Fruit fly (Drosophila melanogaster) whole organism, pupa: ENCODE results near the gene Past1.

Experiments used
- CG12605 ChIP-seq: fragments of 200-800 bp; sonication (Bioruptor generic); IDR thresholded peaks from 2 replicates; pipeline ENCODE4 v1.3.6; 2022; ENCODE audit warnings: missing biosample characterization, missing genetic modification characterization
- CG13204 ChIP-seq: fragments of 200-800 bp; sonication (Bioruptor generic); optimal IDR thresholded peaks from 2 replicates; lab custom pipeline; 2018; ENCODE audit warnings: missing biosample characterization, mild to moderate bottlenecking, missing genetic modification characterization, moderate library complexity
- CG14655 ChIP-seq: fragments of 200-800 bp; sonication (Bioruptor generic); optimal IDR thresholded peaks from 3 replicates; lab custom pipeline; 2017; ENCODE audit warnings: mild to moderate bottlenecking, missing biosample characterization, missing genetic modification reagents, missing genetic modification characterization
- CG17806 ChIP-seq: fragments of 200-800 bp; sonication (Bioruptor generic); optimal IDR thresholded peaks from 2 replicates; lab custom pipeline; 2018; ENCODE audit warnings: missing biosample characterization, mild to moderate bottlenecking, missing genetic modification characterization, moderate library complexity
- CG32121 ChIP-seq: fragments of 200-800 bp; sonication (Bioruptor generic); IDR thresholded peaks from 2 replicates; pipeline ENCODE4 v1.3.6; 2022; ENCODE audit warnings: missing biosample characterization, missing genetic modification characterization
- CG9948 ChIP-seq: fragments of 200-800 bp; sonication (Bioruptor generic); optimal IDR thresholded peaks from 2 replicates; lab custom pipeline; 2018; ENCODE audit warnings: missing biosample characterization, mild to moderate bottlenecking, missing genetic modification characterization, moderate library complexity
- D1 ChIP-seq: fragments of 200-800 bp; sonication (Bioruptor generic); optimal IDR thresholded peaks from 2 replicates; lab custom pipeline; 2018; ENCODE audit warnings: missing biosample characterization, mild to moderate bottlenecking, missing genetic modification characterization, moderate library complexity
- Ets98B ChIP-seq: fragments of 200-800 bp; sonication (Bioruptor generic); IDR thresholded peaks from 2 replicates; pipeline ENCODE4 v1.3.6; 2022; ENCODE audit warnings: missing biosample characterization, missing genetic modification characterization
- rn ChIP-seq: fragments of 200-800 bp; sonication (Bioruptor generic); IDR thresholded peaks from 2 replicates; pipeline ENCODE4 v1.3.6; 2022; ENCODE audit warnings: missing biosample characterization, missing genetic modification characterization

DNA sequence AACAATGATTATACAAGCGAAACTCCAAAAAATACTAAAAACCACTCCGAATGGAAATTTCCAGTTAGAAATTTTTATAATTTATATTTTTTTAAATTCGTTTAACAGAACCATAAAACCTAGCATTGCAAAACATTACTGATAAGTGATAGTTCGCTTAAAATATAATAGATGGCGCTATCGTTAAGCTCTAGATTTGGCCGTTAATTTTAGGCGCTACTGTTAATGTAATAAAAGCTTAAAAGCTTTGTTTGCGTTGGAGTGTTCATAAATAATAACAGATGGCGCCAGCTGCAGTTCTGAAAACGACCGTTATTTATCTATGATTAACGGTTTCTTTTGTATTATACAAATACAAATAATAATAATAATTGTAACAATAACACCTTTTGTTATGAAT, 26.6 kb downstream of the Past1 start:
- TF ChIP-seq CG13204 (no peak), Ets98B (GFP tag; lab: Robert Waterston, UW) (no peak), CG12605 (GFP tag; lab: Robert Waterston, UW) (no peak), D1 (tag; lab: Kevin White, UChicago) (no peak), CG32121 (GFP tag; lab: Robert Waterston, UW) (no peak), CG9948 (tag; lab: Kevin White, UChicago) (no peak), CG14655 (GFP tag; lab: Kevin White, UChicago) (no peak), rn (no peak), CG17806 (tag; lab: Kevin White, UChicago) (no peak)
